Worm (Caenorhabditis elegans) whole organism, mixed stage, embryonic: ENCODE measurements around the gene egl-9.

Experiments used
- blmp-1 ChIP-seq: fragments of 150-350 bp; optimal IDR thresholded peaks from 2 replicates; lab custom pipeline; 2014; ENCODE audit warnings: missing biosample characterization, missing genetic modification characterization
- ceh-83 ChIP-seq: fragments of 200-800 bp; sonication (Bioruptor generic); optimal IDR thresholded peaks from 2 replicates; lab custom pipeline; 2018; ENCODE audit warnings: mild to moderate bottlenecking, missing genetic modification characterization, missing compliant biosample characterization
- ces-1 ChIP-seq: fragments of 150-350 bp; optimal IDR thresholded peaks from 2 replicates; lab custom pipeline; 2014; ENCODE audit warnings: missing biosample characterization, missing genetic modification reagents, missing genetic modification characterization
- drap-1 ChIP-seq: fragments of 200-800 bp; sonication (Bioruptor generic); optimal IDR thresholded peaks from 3 replicates; lab custom pipeline; 2018; ENCODE audit warnings: mild to moderate bottlenecking, missing genetic modification characterization, missing compliant biosample characterization
- lsy-2 ChIP-seq: fragments of 150-350 bp; optimal IDR thresholded peaks from 2 replicates; lab custom pipeline; 2014; ENCODE audit warnings: missing biosample characterization, missing genetic modification characterization
- mab-5 ChIP-seq: fragments of 150-350 bp; optimal IDR thresholded peaks from 2 replicates; lab custom pipeline; 2014; ENCODE audit warnings: missing biosample characterization, missing genetic modification characterization
- nhr-2 ChIP-seq: fragments of 150-350 bp; optimal IDR thresholded peaks from 2 replicates; lab custom pipeline; 2014; ENCODE audit warnings: missing biosample characterization, missing genetic modification characterization
- nhr-237 ChIP-seq: fragments of 150-350 bp; optimal IDR thresholded peaks from 2 replicates; lab custom pipeline; 2014; ENCODE audit warnings: missing biosample characterization, missing genetic modification characterization
- nhr-28 ChIP-seq: fragments of 150-350 bp; optimal IDR thresholded peaks from 2 replicates; lab custom pipeline; 2014; ENCODE audit warnings: missing biosample characterization, missing genetic modification characterization
- pha-4 ChIP-seq: fragments of 150-350 bp; optimal IDR thresholded peaks from 2 replicates; lab custom pipeline; 2018; ENCODE audit warnings: missing biosample characterization, missing genetic modification reagents, missing genetic modification characterization
- snpc-4 ChIP-seq: fragments of 150-350 bp; optimal IDR thresholded peaks from 2 replicates; lab custom pipeline; 2014; ENCODE audit warnings: missing biosample characterization, missing genetic modification characterization
- unc-62 ChIP-seq: fragments of 150-350 bp; optimal IDR thresholded peaks from 2 replicates; lab custom pipeline; 2014; ENCODE audit warnings: missing biosample characterization, missing genetic modification reagents, missing genetic modification characterization
- zip-8 ChIP-seq: fragments of 150-350 bp; optimal IDR thresholded peaks from 2 replicates; lab custom pipeline; 2014; ENCODE audit warnings: missing biosample characterization, missing genetic modification characterization
- ztf-11 ChIP-seq: fragments of 150-350 bp; optimal IDR thresholded peaks from 2 replicates; lab custom pipeline; 2014; ENCODE audit warnings: missing biosample characterization, missing genetic modification characterization

DNA sequence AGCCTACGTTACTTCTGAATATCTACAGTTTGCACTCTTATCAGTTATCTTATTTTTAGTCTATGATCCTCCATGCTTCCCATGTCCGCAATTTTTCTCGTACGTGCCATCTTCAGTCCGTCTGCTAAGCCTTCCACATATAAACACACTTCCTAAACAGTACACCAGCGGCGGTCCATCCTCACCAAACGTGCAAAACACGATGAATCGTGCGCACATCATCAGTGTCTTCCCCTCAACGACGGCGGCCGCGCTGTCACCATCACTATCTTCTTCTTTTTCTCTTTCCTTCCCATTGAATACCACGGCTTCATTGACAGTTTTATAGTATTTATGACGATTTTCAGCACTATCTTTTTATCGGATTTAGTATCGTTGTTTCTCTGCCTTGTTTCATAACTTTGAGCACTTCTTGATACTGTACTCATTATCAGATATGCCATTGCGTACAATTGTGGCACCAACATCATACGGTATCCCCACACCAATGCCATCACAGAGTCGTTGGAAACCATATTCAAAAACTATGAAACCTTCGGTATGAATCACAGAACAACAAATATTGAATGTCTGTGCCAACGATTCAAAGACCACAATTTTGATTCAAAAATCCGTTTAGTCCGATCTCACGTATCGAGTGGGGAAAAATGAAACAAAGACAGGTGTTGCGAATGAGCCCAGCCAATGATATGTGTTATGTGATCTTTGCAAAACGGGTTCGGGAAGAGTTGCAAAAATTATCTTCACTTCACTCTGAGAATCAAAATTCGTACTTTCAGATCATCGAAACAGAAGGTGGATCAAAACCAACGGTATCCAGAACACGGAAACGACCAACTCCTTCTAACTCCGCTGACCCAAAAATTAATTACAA is 4.8 kb downstream of the egl-9 start:
- no peak for TF ChIP-seq pha-4
- TF ChIP-seq nhr-28 (tag; lab: Kevin White, UChicago): no peak
- TF ChIP-seq ces-1 (GFP tag; lab: Kevin White, UChicago): no peak
- no peak for TF ChIP-seq mab-5 (tag; lab: Kevin White, UChicago)
- TF ChIP-seq ztf-11: no peak
- TF ChIP-seq unc-62 (GFP tag; lab: Kevin White, UChicago): no peak
- no peak for TF ChIP-seq lsy-2 (tag; lab: Kevin White, UChicago)
- TF ChIP-seq nhr-237: no peak
- no peak for TF ChIP-seq nhr-2
- no peak for TF ChIP-seq blmp-1 (tag; lab: Kevin White, UChicago)
- no peak for TF ChIP-seq drap-1
- no peak for TF ChIP-seq ceh-83
- no peak for TF ChIP-seq zip-8 (tag; lab: Kevin White, UChicago)
- TF ChIP-seq snpc-4: no peak
